Worm (Caenorhabditis elegans): ENCODE results near the gene F59C12.3.
A peak's percentile ranks its signal among the peaks of the same experiment; 100 is the strongest.

F59C12.3 gene

DNA sequence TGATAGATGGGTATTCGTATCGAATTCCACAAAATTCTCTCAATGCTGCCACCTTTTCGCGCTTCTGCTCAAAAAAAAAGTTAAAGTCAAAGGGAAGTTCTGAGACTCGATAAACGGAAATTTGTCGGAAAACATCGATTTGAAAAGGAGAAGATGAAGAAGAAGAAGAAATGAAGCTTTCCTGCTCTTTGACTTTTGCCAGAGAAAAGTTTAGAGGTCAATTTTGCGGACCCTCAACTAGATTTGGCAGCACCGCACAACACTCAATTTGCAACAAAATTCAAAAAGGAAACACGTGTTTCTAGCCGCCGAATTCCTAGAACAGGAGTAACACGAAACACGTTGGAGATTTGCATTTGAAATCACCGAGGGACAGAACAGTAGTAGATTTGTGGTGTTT is 21.2 kb downstream of the F59C12.3 start:
- TF ChIP-seq elt-1 (tag; optimal IDR thresholded peaks at IDR 0.05; ENCODE audit: borderline replicate concordance, insufficient read depth) (no peak), ces-1 (GFP tag; optimal IDR thresholded peaks at IDR 0.05) (peak; percentile 36)

DNA sequence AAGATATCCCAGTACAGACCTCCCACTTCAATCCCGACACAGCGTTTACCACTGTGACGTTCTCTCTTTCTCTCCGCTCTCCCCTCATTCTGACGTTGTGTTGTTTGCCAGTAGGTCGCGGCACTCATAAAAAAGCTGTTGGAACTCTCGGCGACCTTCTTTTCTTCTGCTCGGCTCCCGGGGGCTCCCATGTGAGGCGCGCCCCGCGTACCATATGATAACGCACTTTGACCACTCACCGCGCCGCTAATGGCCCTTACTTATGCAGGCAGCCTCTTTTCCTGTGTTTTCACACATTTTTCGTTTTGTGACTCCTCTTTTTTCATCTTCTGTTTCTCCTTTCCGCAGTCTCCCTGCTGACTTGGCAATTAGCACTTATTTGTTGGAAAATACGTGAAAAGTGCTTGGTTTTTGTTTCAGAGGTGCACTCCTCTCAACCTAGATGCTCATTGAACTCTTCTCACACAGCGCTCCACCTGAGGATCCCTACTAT is 30.0 kb downstream of the F59C12.3 start, which contains the start of gene ser-1:
Gene ser-1 (plus strand): TSS at position 443 of the 493 bp plus-strand sequence.
- TF ChIP-seq unc-39 (tag; optimal IDR thresholded peaks at IDR 0.05) (no peak), ceh-83 (GFP tag; optimal IDR thresholded peaks at IDR 0.05) (no peak), lin-13 (tag; optimal IDR thresholded peaks at IDR 0.05) (no peak), unc-120 (tag; optimal IDR thresholded peaks at IDR 0.05; ENCODE audit: poor library complexity, severe bottlenecking) (no peak), M03D4.4 (tag; optimal IDR thresholded peaks at IDR 0.05) (no peak), drap-1 (GFP tag; optimal IDR thresholded peaks at IDR 0.05) (no peak), zip-8 (tag; optimal IDR thresholded peaks at IDR 0.05) (no peak), cnd-1 (tag; optimal IDR thresholded peaks at IDR 0.05) (no peak), lsy-2 (tag; optimal IDR thresholded peaks at IDR 0.05) (no peak), ham-2 (GFP tag; optimal IDR thresholded peaks at IDR 0.05) (no peak), blmp-1 (tag; optimal IDR thresholded peaks at IDR 0.05) (no peak), nhr-237 (tag; optimal IDR thresholded peaks at IDR 0.05) (no peak)

DNA sequence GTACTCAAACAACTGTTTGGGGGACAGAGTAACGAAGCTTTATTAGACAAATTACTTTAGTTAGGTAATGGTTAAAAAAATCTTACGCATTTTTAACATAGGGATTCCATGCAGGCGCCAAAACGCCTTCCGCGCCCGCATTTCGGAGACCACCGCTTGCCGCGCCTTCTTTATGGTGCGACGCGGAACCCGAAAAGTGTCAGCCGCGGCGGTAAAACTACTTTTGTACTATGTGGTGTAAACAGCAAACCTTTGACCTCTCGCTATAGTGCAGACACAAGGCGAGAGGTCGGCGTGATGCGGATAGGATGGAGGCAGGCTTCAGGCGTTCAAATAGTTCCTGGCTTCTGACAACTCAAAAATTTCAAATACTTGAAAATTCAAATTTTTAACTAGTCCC is 34.1 kb downstream of the F59C12.3 start:
- TF ChIP-seq ceh-43 (GFP tag; optimal IDR thresholded peaks at IDR 0.05): no peak
- no peak for TF ChIP-seq unc-62 (GFP tag; optimal IDR thresholded peaks at IDR 0.05)
- TF ChIP-seq cnd-1 (tag; optimal IDR thresholded peaks at IDR 0.05): no peak
- no peak for TF ChIP-seq ztf-11 (tag; optimal IDR thresholded peaks at IDR 0.05)
- TF ChIP-seq bed-3 (GFP tag; optimal IDR thresholded peaks at IDR 0.05): no peak
- no peak for TF ChIP-seq lin-13 (tag; optimal IDR thresholded peaks at IDR 0.05)
- TF ChIP-seq nhr-76 (tag; optimal IDR thresholded peaks at IDR 0.05): no peak
- no peak for TF ChIP-seq mls-2 (tag; optimal IDR thresholded peaks at IDR 0.05)
- TF ChIP-seq nhr-28 (tag; optimal IDR thresholded peaks at IDR 0.05): no peak
- no peak for TF ChIP-seq flh-1 (GFP tag; optimal IDR thresholded peaks at IDR 0.05)
- no peak for TF ChIP-seq pha-4 (tag; optimal IDR thresholded peaks at IDR 0.05)
- TF ChIP-seq zip-8 (tag; optimal IDR thresholded peaks at IDR 0.05): no peak
- no peak for TF ChIP-seq nhr-2 (tag; optimal IDR thresholded peaks at IDR 0.05)
- TF ChIP-seq unc-39 (tag; optimal IDR thresholded peaks at IDR 0.05): no peak
- no peak for TF ChIP-seq M03D4.4 (tag; optimal IDR thresholded peaks at IDR 0.05)
- TF ChIP-seq blmp-1 (tag; optimal IDR thresholded peaks at IDR 0.05): no peak
- no peak for TF ChIP-seq mep-1 (tag; optimal IDR thresholded peaks at IDR 0.05)
- TF ChIP-seq lin-32 (GFP tag; optimal IDR thresholded peaks at IDR 0.05): no peak

DNA sequence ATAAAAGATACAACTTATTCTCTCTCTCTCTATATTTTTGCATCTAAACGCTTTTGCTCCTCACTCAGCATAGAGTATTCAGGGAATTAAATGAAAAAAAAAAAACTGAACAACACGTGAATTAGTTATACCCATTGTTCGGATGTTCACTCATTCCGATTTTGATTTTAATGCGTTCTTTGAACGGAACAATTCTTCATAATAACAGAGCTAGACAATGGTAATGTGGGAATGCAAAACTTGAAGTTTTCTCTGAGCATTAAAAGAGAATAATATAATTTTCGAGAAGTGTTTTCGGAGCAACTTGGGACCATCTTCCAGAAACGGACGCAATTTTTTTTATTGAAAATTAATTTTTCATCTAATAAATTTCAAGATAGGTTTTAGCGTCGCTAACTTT is 35.0 kb downstream of the F59C12.3 start:
- TF ChIP-seq ham-2 (GFP tag; optimal IDR thresholded peaks at IDR 0.05): no peak
- no peak for TF ChIP-seq tbx-8 (GFP tag; optimal IDR thresholded peaks at IDR 0.05)
- no peak for TF ChIP-seq mep-1 (tag; optimal IDR thresholded peaks at IDR 0.05)
- TF ChIP-seq nhr-28 (tag; optimal IDR thresholded peaks at IDR 0.05): no peak
- TF ChIP-seq ceh-43 (GFP tag; optimal IDR thresholded peaks at IDR 0.05): no peak
- TF ChIP-seq sem-2 (GFP tag; optimal IDR thresholded peaks at IDR 0.05): no peak
- TF ChIP-seq flh-1 (GFP tag; optimal IDR thresholded peaks at IDR 0.05): no peak
- no peak for TF ChIP-seq bed-3 (GFP tag; optimal IDR thresholded peaks at IDR 0.05)
- no peak for TF ChIP-seq nhr-12 (tag; optimal IDR thresholded peaks at IDR 0.05)
- TF ChIP-seq drap-1 (GFP tag; optimal IDR thresholded peaks at IDR 0.05): no peak
- TF ChIP-seq elt-1 (tag; optimal IDR thresholded peaks at IDR 0.05; ENCODE audit: borderline replicate concordance, insufficient read depth): no peak
- no peak for TF ChIP-seq unc-39 (tag; optimal IDR thresholded peaks at IDR 0.05)

DNA sequence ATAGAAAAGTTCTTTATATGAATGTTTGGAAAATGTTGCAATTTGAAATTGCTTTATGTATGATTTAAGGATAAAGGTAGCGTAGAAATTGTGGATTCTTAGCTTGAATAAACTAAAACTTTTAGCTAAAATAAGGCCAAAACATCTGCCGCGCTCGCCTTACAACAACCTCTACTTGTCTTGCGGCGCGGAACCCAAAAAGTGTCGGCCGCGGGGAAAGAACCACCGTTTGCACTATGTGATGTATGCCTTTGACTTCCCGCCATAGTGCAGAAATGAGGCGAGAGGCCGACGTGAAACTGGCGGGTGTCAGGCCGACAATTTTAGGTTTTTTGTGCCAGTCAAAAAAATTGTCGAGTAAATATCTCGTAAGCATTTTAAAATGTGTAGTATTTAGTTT is 37.4 kb downstream of the F59C12.3 start:
- TF ChIP-seq bed-3 (GFP tag; optimal IDR thresholded peaks at IDR 0.05): no peak
- TF ChIP-seq ceh-83 (GFP tag; optimal IDR thresholded peaks at IDR 0.05): no peak
- TF ChIP-seq mls-2 (tag; optimal IDR thresholded peaks at IDR 0.05): no peak
- no peak for TF ChIP-seq blmp-1 (tag; optimal IDR thresholded peaks at IDR 0.05)
- TF ChIP-seq mep-1 (tag; optimal IDR thresholded peaks at IDR 0.05): no peak
- no peak for TF ChIP-seq sptf-1 (tag; optimal IDR thresholded peaks at IDR 0.05)
- no peak for TF ChIP-seq ztf-11 (tag; optimal IDR thresholded peaks at IDR 0.05)
- no peak for TF ChIP-seq elt-3 (tag; optimal IDR thresholded peaks at IDR 0.05)
- TF ChIP-seq lsy-2 (tag; optimal IDR thresholded peaks at IDR 0.05): no peak
- no peak for TF ChIP-seq nhr-12 (tag; optimal IDR thresholded peaks at IDR 0.05)
- no peak for TF ChIP-seq nhr-237 (tag; optimal IDR thresholded peaks at IDR 0.05)
- TF ChIP-seq lin-32 (GFP tag; optimal IDR thresholded peaks at IDR 0.05): no peak
- no peak for TF ChIP-seq lin-13 (tag; optimal IDR thresholded peaks at IDR 0.05)
